Fruit fly (Drosophila melanogaster): ENCODE measurements around the gene Krn.

The Krn gene

dm6 chr3L:17624208-17624826 is 29.8 kb downstream of the Krn start (continued):
- TF ChIP-seq CG4318 (GFP tag; optimal IDR thresholded peaks at IDR 0.05) (no peak), CG6854 (GFP tag; optimal IDR thresholded peaks at IDR 0.05) (no peak), Sox14 (GFP tag; optimal IDR thresholded peaks at IDR 0.05) (peak; percentile 5), CG11294 (GFP tag; IDR thresholded peaks at IDR 0.05) (no peak), CG7368 (GFP tag; optimal IDR thresholded peaks at IDR 0.05) (no peak), vri (GFP tag; optimal IDR thresholded peaks at IDR 0.05) (peak; percentile 48)

- TF ChIP-seq CG34406 (GFP tag; optimal IDR thresholded peaks at IDR 0.05) (no peak), CG8632 (GFP tag; optimal IDR thresholded peaks at IDR 0.05) (no peak), fd85E (GFP tag; optimal IDR thresholded peaks at IDR 0.05) (no peak), CG15336 (GFP tag; IDR thresholded peaks at IDR 0.05) (no peak), Eip78C (GFP tag) (no peak), dsx (GFP tag; optimal IDR thresholded peaks at IDR 0.05; ENCODE audit: poor library complexity, severe bottlenecking) (no peak), CG16779 (tag; optimal IDR thresholded peaks at IDR 0.05) (no peak), CG10669 (GFP tag; optimal IDR thresholded peaks at IDR 0.05) (no peak), Eip75B (GFP tag; optimal IDR thresholded peaks at IDR 0.05) (no peak)
These were observed 31.1 kb downstream of the Krn start for dm6 chr3L:17622935-17623334.

dm6 chr3L:17622081-17622850 is 31.8 kb downstream of the Krn start:
- TF ChIP-seq net (GFP tag; optimal IDR thresholded peaks at IDR 0.05) (no peak), CG8119 (GFP tag; IDR thresholded peaks at IDR 0.05) (0 out of 3 replicates have a peak, but pooled peaks have one; percentile 16), fkh (GFP tag; optimal IDR thresholded peaks at IDR 0.05) (peak; percentile 65)

dm6 chr3L:17621451-17621946 is 32.6 kb downstream of the Krn start, which contains the start of the genes Vps60 and anchor:
Gene Vps60, minus strand, starts transcription at chr3L:17621625.
Gene anchor, plus strand, starts transcription at chr3L:17621824.
- TF ChIP-seq CG6854 (GFP tag; optimal IDR thresholded peaks at IDR 0.05) (no peak), CG8119 (GFP tag; IDR thresholded peaks at IDR 0.05) (no peak), pdm3 (GFP tag; optimal IDR thresholded peaks at IDR 0.05) (peak; percentile 71), CG11294 (GFP tag; IDR thresholded peaks at IDR 0.05) (no peak), Sox14 (GFP tag; optimal IDR thresholded peaks at IDR 0.05) (peak; percentile 87), dsx (GFP tag; optimal IDR thresholded peaks at IDR 0.05; ENCODE audit: poor library complexity, severe bottlenecking) (no peak), CG7368 (GFP tag; optimal IDR thresholded peaks at IDR 0.05) (peak; percentile 59), Smox (GFP tag; optimal IDR thresholded peaks at IDR 0.05) (no peak), CG8319 (GFP tag; optimal IDR thresholded peaks at IDR 0.05) (peak; percentile 34), fkh (GFP tag; optimal IDR thresholded peaks at IDR 0.05) (peak; percentile 83), achi (GFP tag; optimal IDR thresholded peaks at IDR 0.05) (peak; percentile 93), dac (GFP tag; optimal IDR thresholded peaks at IDR 0.05) (no peak), Hr39 (GFP tag; optimal IDR thresholded peaks at IDR 0.05) (peak; percentile 58), Hr4 (GFP tag; optimal IDR thresholded peaks at IDR 0.05) (peak; percentile 55), Eip75B (GFP tag; optimal IDR thresholded peaks at IDR 0.05) (peak; percentile 69), CG34406 (GFP tag; optimal IDR thresholded peaks at IDR 0.05) (peak; percentile 36), Hr38 (GFP tag; optimal IDR thresholded peaks at IDR 0.05) (peak; percentile 30), CG11902 (GFP tag; optimal IDR thresholded peaks at IDR 0.05) (no peak), lz (GFP tag; optimal IDR thresholded peaks at IDR 0.05) (peak; percentile 66), salr (GFP tag; optimal IDR thresholded peaks at IDR 0.05) (peak in 1 of 2 experiments; percentile 30), topi (GFP tag; optimal IDR thresholded peaks at IDR 0.05) (peak; percentile 64), Met (GFP tag; optimal IDR thresholded peaks at IDR 0.05) (peak; percentile 61), CG10669 (GFP tag; optimal IDR thresholded peaks at IDR 0.05) (peak; percentile 20), Eip78C (GFP tag) (peak; percentile 76), CG9139 (GFP tag; optimal IDR thresholded peaks at IDR 0.05) (no peak), acj6 (GFP tag; optimal IDR thresholded peaks at IDR 0.05) (peak; percentile 52), CG11762 (GFP tag; optimal IDR thresholded peaks at IDR 0.05; ENCODE audit: insufficient read depth) (peak; percentile 0), CG3919 (GFP tag; optimal IDR thresholded peaks at IDR 0.05) (peak; percentile 62), CG3032 (tag; optimal IDR thresholded peaks at IDR 0.05) (peak; percentile 41), CG6808 (GFP tag; optimal IDR thresholded peaks at IDR 0.05) (peak; percentile 88), CG6163 (GFP tag; IDR thresholded peaks at IDR 0.05) (0 out of 3 replicates have a peak, but pooled peaks have one; percentile 42), CG10631 (GFP tag; optimal IDR thresholded peaks at IDR 0.05) (peak; percentile 55), OdsH (GFP tag; optimal IDR thresholded peaks at IDR 0.05) (peak; percentile 58), svp (GFP tag) (peak; percentile 71), CG1621 (tag; optimal IDR thresholded peaks at IDR 0.05) (peak; percentile 30), net (GFP tag; optimal IDR thresholded peaks at IDR 0.05) (no peak)
